Worm (Caenorhabditis elegans) whole organism, L4 larva: ENCODE measurements around the gene gpdh-2.

Source experiments
- F26F4.8 ChIP-seq: fragments of 200-800 bp; sonication (Bioruptor generic); conservative IDR thresholded peaks from 2 replicates; pipeline ENCODE4 v1.3.6; 2022; ENCODE audit warnings: missing genetic modification characterization, missing compliant biosample characterization
- R02D3.7 ChIP-seq: fragments of 150-350 bp; sonication (generic microtip); optimal IDR thresholded peaks from 3 replicates; lab custom pipeline; 2014; ENCODE audit warnings: missing biosample characterization, missing genetic modification characterization
- T26A8.4 ChIP-seq: fragments of 200-800 bp; sonication (Bioruptor generic); IDR thresholded peaks from 2 replicates; pipeline ENCODE4 v1.3.6; 2022; ENCODE audit warnings: missing genetic modification characterization, missing compliant biosample characterization
- Y105C5A.15 ChIP-seq: fragments of 200-800 bp; sonication (Bioruptor generic); IDR thresholded peaks from 2 replicates; pipeline ENCODE4 v1.3.6; 2022; ENCODE audit warnings: missing genetic modification characterization, missing compliant biosample characterization
- Y75B8A.6 ChIP-seq: fragments of 200-800 bp; sonication (Bioruptor generic); IDR thresholded peaks from 2 replicates; pipeline ENCODE4 v1.3.6; 2022; ENCODE audit warnings: missing genetic modification reagents, missing genetic modification characterization, missing compliant biosample characterization
- ZK546.5 ChIP-seq, 2 experiments: sonication (generic microtip); optimal IDR thresholded peaks; 2 replicates each; lab custom pipeline; 2017; ENCODE audit warnings: missing biosample characterization in 2 of 2, missing genetic modification characterization in 2 of 2
- aha-1 ChIP-seq: fragments of 150-350 bp; peaks from one replicate; lab custom pipeline; 2014; ENCODE audit warnings: missing biosample characterization, missing genetic modification characterization
- ama-1 ChIP-seq: fragments of 150-350 bp; optimal IDR thresholded peaks from 2 replicates; lab custom pipeline; 2014; ENCODE audit warnings: inconsistent platforms, mixed read lengths
- arid-1 ChIP-seq: fragments of 200-800 bp; sonication (Bioruptor generic); conservative IDR thresholded peaks from 2 replicates; pipeline ENCODE4 v1.3.6; 2022; ENCODE audit warnings: missing genetic modification reagents, missing genetic modification characterization, missing compliant biosample characterization
- attf-4 ChIP-seq: sonication (generic microtip); optimal IDR thresholded peaks from 3 replicates; lab custom pipeline; 2017; ENCODE audit warnings: missing biosample characterization, missing genetic modification characterization
- ceh-20 ChIP-seq: fragments of 200-800 bp; sonication (Bioruptor generic); IDR thresholded peaks from 2 replicates; pipeline ENCODE4 v1.3.6; 2022; ENCODE audit warnings: missing genetic modification reagents, missing genetic modification characterization, missing compliant biosample characterization
- ceh-32 ChIP-seq: sonication (generic microtip); optimal IDR thresholded peaks from 2 replicates; lab custom pipeline; 2016; ENCODE audit warnings: mild to moderate bottlenecking, missing genetic modification characterization, missing compliant biosample characterization; ENCODE audit not compliant: poor library complexity
- ceh-62 ChIP-seq: sonication (generic microtip); optimal IDR thresholded peaks from 2 replicates; lab custom pipeline; 2017; ENCODE audit warnings: missing biosample characterization, missing genetic modification characterization
- cey-2 ChIP-seq: sonication (generic microtip); optimal IDR thresholded peaks from 3 replicates; lab custom pipeline; 2017; ENCODE audit warnings: missing genetic modification characterization, mild to moderate bottlenecking, missing compliant biosample characterization, antibody characterized with exemption, borderline replicate concordance; ENCODE audit not compliant: insufficient read depth
- daf-12 ChIP-seq: fragments of 150-350 bp; optimal IDR thresholded peaks from 2 replicates; lab custom pipeline; 2014; ENCODE audit warnings: missing biosample characterization, missing genetic modification reagents, missing genetic modification characterization
- dmd-6 ChIP-seq: fragments of 200-800 bp; sonication (Bioruptor generic); IDR thresholded peaks from 2 replicates; pipeline ENCODE4 v1.3.6; 2022; ENCODE audit warnings: missing genetic modification reagents, missing genetic modification characterization, missing compliant biosample characterization
- dmd-9 ChIP-seq: fragments of 200-800 bp; sonication (Bioruptor generic); IDR thresholded peaks from 2 replicates; pipeline ENCODE4 v1.3.6; 2022; ENCODE audit warnings: missing genetic modification reagents, missing genetic modification characterization, missing compliant biosample characterization
- dpl-1 ChIP-seq: fragments of 150-350 bp; optimal IDR thresholded peaks from 2 replicates; lab custom pipeline; 2014; ENCODE audit warnings: missing biosample characterization, missing genetic modification reagents, missing genetic modification characterization
- duxl-1 ChIP-seq: sonication (generic microtip); optimal IDR thresholded peaks from 2 replicates; lab custom pipeline; 2016; ENCODE audit warnings: mild to moderate bottlenecking, missing genetic modification characterization, moderate library complexity, missing compliant biosample characterization; ENCODE audit not compliant: poor library complexity
- egl-27 ChIP-seq: sonication (generic microtip); optimal IDR thresholded peaks from 3 replicates; lab custom pipeline; 2017; ENCODE audit warnings: missing biosample characterization, missing genetic modification reagents, missing genetic modification characterization
- egl-43 ChIP-seq: fragments of 200-800 bp; sonication (Bioruptor generic); IDR thresholded peaks from 2 replicates; pipeline ENCODE4 v1.3.6; 2022; ENCODE audit warnings: missing genetic modification reagents, missing genetic modification characterization, missing compliant biosample characterization
- fos-1 ChIP-seq: fragments of 150-350 bp; optimal IDR thresholded peaks from 2 replicates; lab custom pipeline; 2014; ENCODE audit warnings: missing biosample characterization, missing genetic modification characterization
- gei-8 ChIP-seq: fragments of 200-800 bp; sonication (Bioruptor generic); optimal IDR thresholded peaks from 2 replicates; lab custom pipeline; 2018; ENCODE audit warnings: mild to moderate bottlenecking, missing genetic modification characterization, missing compliant biosample characterization
- hif-1 ChIP-seq, 2 experiments: sonication (generic microtip); optimal IDR thresholded peaks; 2 replicates each; lab custom pipeline; 2016 to 2017; ENCODE audit warnings: missing compliant biosample characterization in 2 of 2, missing genetic modification characterization in 2 of 2, missing genetic modification reagents in 2 of 2, missing genotype in 2 of 2, mild to moderate bottlenecking in 1 of 2
- hlh-30 ChIP-seq: sonication (generic microtip); optimal IDR thresholded peaks from 2 replicates; lab custom pipeline; 2017; ENCODE audit warnings: antibody characterized with exemption, mild to moderate bottlenecking, missing genetic modification characterization, missing compliant biosample characterization; ENCODE audit not compliant: insufficient read depth
- lim-7 ChIP-seq: fragments of 200-800 bp; sonication (Bioruptor generic); IDR thresholded peaks from 2 replicates; pipeline ENCODE4 v1.3.6; 2022; ENCODE audit warnings: missing genetic modification characterization, missing compliant biosample characterization
- lin-38 ChIP-seq: fragments of 200-800 bp; sonication (Bioruptor generic); IDR thresholded peaks from 2 replicates; pipeline ENCODE4 v1.3.6; 2022; ENCODE audit warnings: missing genetic modification reagents, missing genetic modification characterization, missing compliant biosample characterization
- lir-3 ChIP-seq: sonication (generic microtip); optimal IDR thresholded peaks from 2 replicates; lab custom pipeline; 2016; ENCODE audit warnings: mild to moderate bottlenecking, missing genetic modification characterization, missing compliant biosample characterization
- madf-5 ChIP-seq, 2 experiments: fragments of 200-800 bp; sonication (Bioruptor generic); IDR thresholded peaks; 2 replicates each; pipeline ENCODE4 v1.3.6; 2022; ENCODE audit warnings: missing compliant biosample characterization in 2 of 2, missing genetic modification characterization in 2 of 2
- madf-9 ChIP-seq: fragments of 200-800 bp; sonication (Bioruptor generic); conservative IDR thresholded peaks from 2 replicates; pipeline ENCODE4 v1.3.6; 2022; ENCODE audit warnings: missing genetic modification reagents, missing genetic modification characterization, missing compliant biosample characterization
- mdt-29 ChIP-seq: fragments of 200-800 bp; sonication (Bioruptor generic); IDR thresholded peaks from 2 replicates; pipeline ENCODE4 v1.3.6; 2022; ENCODE audit warnings: missing genetic modification reagents, missing genetic modification characterization, missing compliant biosample characterization
- mes-2 ChIP-seq: sonication (generic microtip); optimal IDR thresholded peaks from 2 replicates; lab custom pipeline; 2016; ENCODE audit warnings: missing genotype, mild to moderate bottlenecking, missing genetic modification characterization, missing compliant biosample characterization; ENCODE audit not compliant: poor library complexity, severe bottlenecking
- mxl-2 ChIP-seq: fragments of 200-800 bp; sonication (Bioruptor generic); conservative IDR thresholded peaks from 2 replicates; pipeline ENCODE4 v1.3.6; 2022; ENCODE audit warnings: missing genetic modification reagents, missing genetic modification characterization, missing compliant biosample characterization
- mxl-3 ChIP-seq: fragments of 200-800 bp; sonication (Bioruptor generic); optimal IDR thresholded peaks from 2 replicates; lab custom pipeline; 2018; ENCODE audit warnings: mild to moderate bottlenecking, missing genetic modification characterization, missing compliant biosample characterization
- nhr-11 ChIP-seq: fragments of 150-350 bp; optimal IDR thresholded peaks from 2 replicates; lab custom pipeline; 2014; ENCODE audit warnings: missing biosample characterization, missing genetic modification characterization
- nhr-237 ChIP-seq: sonication (generic microtip); optimal IDR thresholded peaks from 2 replicates; lab custom pipeline; 2017; ENCODE audit warnings: missing biosample characterization, missing genetic modification characterization
- nhr-42 ChIP-seq: fragments of 200-800 bp; sonication (Bioruptor generic); IDR thresholded peaks from 2 replicates; pipeline ENCODE4 v1.3.6; 2022; ENCODE audit warnings: missing genetic modification characterization, missing compliant biosample characterization
- nhr-76 ChIP-seq: fragments of 150-350 bp; optimal IDR thresholded peaks from 2 replicates; lab custom pipeline; 2014; ENCODE audit warnings: missing biosample characterization, missing genetic modification characterization
- pha-4 ChIP-seq, 2 experiments: fragments of 150-350 bp in 1 of 2; fragments of 200-800 bp in 1 of 2; sonication (Bioruptor generic) in 1 of 2; IDR thresholded peaks in 1 of 2; optimal IDR thresholded peaks in 1 of 2; 2 replicates each; pipeline versions ENCODE4 v1.3.6 to Lab custom; 2014 to 2022; ENCODE audit warnings: missing genetic modification characterization in 2 of 2, missing genetic modification reagents in 2 of 2, missing biosample characterization in 1 of 2, missing compliant biosample characterization in 1 of 2
- php-3 ChIP-seq: fragments of 200-800 bp; sonication (Bioruptor generic); IDR thresholded peaks from 2 replicates; pipeline ENCODE4 v1.3.6; 2022; ENCODE audit warnings: missing genetic modification reagents, missing genetic modification characterization, missing compliant biosample characterization
- pqm-1 ChIP-seq: sonication (generic microtip); optimal IDR thresholded peaks from 2 replicates; lab custom pipeline; 2017; ENCODE audit warnings: missing biosample characterization, missing genetic modification characterization
- sdz-12 ChIP-seq: fragments of 200-800 bp; sonication (Bioruptor generic); optimal IDR thresholded peaks from 2 replicates; lab custom pipeline; 2018; ENCODE audit warnings: mild to moderate bottlenecking, missing genetic modification characterization, missing compliant biosample characterization
- set-16 ChIP-seq: fragments of 200-800 bp; sonication (Bioruptor generic); IDR thresholded peaks from 2 replicates; pipeline ENCODE4 v1.3.6; 2022; ENCODE audit warnings: missing genetic modification reagents, missing genetic modification characterization, missing compliant biosample characterization
- spr-1 ChIP-seq: sonication (generic microtip); optimal IDR thresholded peaks from 2 replicates; lab custom pipeline; 2016; ENCODE audit warnings: mild to moderate bottlenecking, missing genetic modification characterization, missing compliant biosample characterization
- spr-3 ChIP-seq: fragments of 200-800 bp; sonication (Bioruptor generic); optimal IDR thresholded peaks from 2 replicates; lab custom pipeline; 2018; ENCODE audit warnings: mild to moderate bottlenecking, missing genetic modification characterization, missing compliant biosample characterization
- unc-130 ChIP-seq: sonication (generic microtip); optimal IDR thresholded peaks from 2 replicates; lab custom pipeline; 2016; ENCODE audit warnings: missing genetic modification reagents, missing genetic modification characterization, missing compliant biosample characterization
- unc-62 ChIP-seq, 3 experiments: fragments of 150-350 bp in 1 of 3; sonication (generic microtip); optimal IDR thresholded peaks in 2 of 3; peaks in 1 of 3; 1 replicate in 1 of 3; 2 replicates in 2 of 3; lab custom pipeline; 2014 to 2017; ENCODE audit warnings: missing biosample characterization in 3 of 3, missing genetic modification characterization in 3 of 3, missing genetic modification reagents in 3 of 3, missing genotype in 1 of 3
- zip-11 ChIP-seq: fragments of 200-800 bp; sonication (Bioruptor generic); IDR thresholded peaks from 2 replicates; pipeline ENCODE4 v1.3.6; 2022; ENCODE audit warnings: missing genetic modification characterization, missing compliant biosample characterization
- zip-2 ChIP-seq: fragments of 150-350 bp; optimal IDR thresholded peaks from 2 replicates; lab custom pipeline; 2014; ENCODE audit warnings: missing biosample characterization, missing genetic modification characterization
- ztf-11 ChIP-seq: fragments of 150-350 bp; optimal IDR thresholded peaks from 2 replicates; lab custom pipeline; 2014; ENCODE audit warnings: missing biosample characterization, missing genetic modification characterization

gpdh-2 gene

ce11 chrIII:9818763-9819162 lies 40.2 kb downstream of the gpdh-2 start, which contains the start of gene panl-3 (continued):
- no peak for TF ChIP-seq nhr-11 (tag; lab: Kevin White, UChicago)
- no peak for TF ChIP-seq lir-3 (tag; lab: Kevin White, UChicago)
- no peak for TF ChIP-seq daf-12 (tag; lab: Kevin White, UChicago)
- no peak for TF ChIP-seq cey-2
- no peak for TF ChIP-seq arid-1
- TF ChIP-seq mes-2 (tag; lab: Kevin White, UChicago) = peak; percentile 84
- peak; percentile 63 for TF ChIP-seq dpl-1 (GFP tag; lab: Kevin White, UChicago)
- TF ChIP-seq madf-9 (GFP tag; lab: Robert Waterston, UW) = no peak
- TF ChIP-seq set-16 (GFP tag; lab: Robert Waterston, UW) = peak; percentile 23; the same call in 1 of the 2 replicates
- TF ChIP-seq spr-3 (GFP tag; lab: Kevin White, UChicago) = no peak
- TF ChIP-seq aha-1 = peak; percentile 67
- TF ChIP-seq zip-2 (tag; lab: Kevin White, UChicago) = no peak
- peak; percentile 89 for TF ChIP-seq mxl-3 (GFP tag; lab: Kevin White, UChicago)
- no peak for TF ChIP-seq egl-27 (tag; lab: Kevin White, UChicago)
- no peak for TF ChIP-seq attf-4 (tag; lab: Kevin White, UChicago)
- no peak; the same call in 1 of the 2 replicates for TF ChIP-seq egl-43
- TF ChIP-seq unc-130 (GFP tag; lab: Kevin White, UChicago) = no peak
- peak in 1 of 2 experiments; percentile 32 for TF ChIP-seq hif-1 (tag; optimal IDR thresholded peaks at IDR 0.05; lab: Kevin White, UChicago)
- no peak for TF ChIP-seq unc-62 (GFP tag; optimal IDR thresholded peaks at IDR 0.05 in 1 of 2; lab: Kevin White, UChicago)
- no peak for TF ChIP-seq unc-62 (tag; optimal IDR thresholded peaks at IDR 0.05; lab: Kevin White, UChicago)
- no peak for TF ChIP-seq nhr-42 (GFP tag; lab: Robert Waterston, UW)
- TF ChIP-seq mxl-2 (GFP tag; lab: Robert Waterston, UW) = no peak
- 0 out of 2 replicates have a peak, but pooled peaks have one; percentile 52 for TF ChIP-seq T26A8.4 (GFP tag; lab: Robert Waterston, UW)
- TF ChIP-seq ceh-20 (GFP tag; lab: Robert Waterston, UW) = peak; percentile 33; the same call in 1 of the 2 replicates
- no peak for TF ChIP-seq lim-7 (GFP tag; lab: Robert Waterston, UW)
- no peak for TF ChIP-seq Y75B8A.6 (GFP tag; lab: Robert Waterston, UW)
- no peak for TF ChIP-seq spr-1 (tag; lab: Kevin White, UChicago)
- no peak for TF ChIP-seq Y105C5A.15
- no peak for TF ChIP-seq nhr-237 (tag; lab: Kevin White, UChicago)
- TF ChIP-seq duxl-1 (tag; lab: Kevin White, UChicago) = no peak
- TF ChIP-seq ama-1 (lab: Kevin White, UChicago) = peak; percentile 3
- no peak for TF ChIP-seq sdz-12 (GFP tag; lab: Kevin White, UChicago)
- TF ChIP-seq php-3 = no peak
- TF ChIP-seq pha-4 (GFP tag; IDR thresholded peaks at IDR 0.05; lab: Robert Waterston, UW) = no peak
- peak; percentile 16 for TF ChIP-seq pha-4 (tag; optimal IDR thresholded peaks at IDR 0.05; lab: Kevin White, UChicago)
- TF ChIP-seq ZK546.5 (tag; optimal IDR thresholded peaks at IDR 0.05; lab: Kevin White, UChicago) = no peak
- no peak for TF ChIP-seq ceh-62
- no peak for TF ChIP-seq gei-8 (GFP tag; lab: Kevin White, UChicago)
- TF ChIP-seq hlh-30 (tag; lab: Kevin White, UChicago) = peak; percentile 99
- no peak for TF ChIP-seq zip-11 (GFP tag; lab: Robert Waterston, UW)
- no peak for TF ChIP-seq ztf-11
- TF ChIP-seq nhr-76 (tag; lab: Kevin White, UChicago) = no peak
- no peak for TF ChIP-seq F26F4.8 (GFP tag; lab: Robert Waterston, UW)
- no peak for TF ChIP-seq madf-5 (GFP tag; IDR thresholded peaks at IDR 0.05; lab: Robert Waterston, UW)
- no peak for TF ChIP-seq fos-1 (tag; lab: Kevin White, UChicago)
- no peak for TF ChIP-seq R02D3.7 (tag; lab: Kevin White, UChicago)
- no peak for TF ChIP-seq dmd-9 (GFP tag; lab: Robert Waterston, UW)
- TF ChIP-seq lin-38 (GFP tag; lab: Robert Waterston, UW) = peak; percentile 50
- TF ChIP-seq mdt-29 = no peak
- TF ChIP-seq dmd-6 (GFP tag; lab: Robert Waterston, UW) = peak; percentile 43
- TF ChIP-seq ceh-32 (tag; lab: Kevin White, UChicago) = no peak
- no peak for TF ChIP-seq pqm-1
